Worm (Caenorhabditis elegans): Measurements from ENCODE around the gene C08F1.6.

- no peak for TF ChIP-seq flt-1 (GFP tag; IDR thresholded peaks at IDR 0.05)
- no peak for TF ChIP-seq ref-1 (GFP tag; conservative IDR thresholded peaks at IDR 0.05)
- no peak for TF ChIP-seq klf-2 (GFP tag; conservative IDR thresholded peaks at IDR 0.05)
- TF ChIP-seq ztf-29 (GFP tag; IDR thresholded peaks at IDR 0.05): no peak
- no peak for TF ChIP-seq med-1 (GFP tag; optimal IDR thresholded peaks at IDR 0.05; ENCODE audit: insufficient read depth)
- no peak for TF ChIP-seq ztf-23 (GFP tag; IDR thresholded peaks at IDR 0.05)
- no peak for TF ChIP-seq cog-1 (tag; optimal IDR thresholded peaks at IDR 0.05)
- no peak for TF ChIP-seq tab-1 (GFP tag; IDR thresholded peaks at IDR 0.05)
Measured at ce11 chrII:1741248-1741647, 46.7 kb downstream of the C08F1.6 start, which contains the start of gene K07G6.1.
